Fruit fly (Drosophila melanogaster) whole organism: Measurements from ENCODE around the gene CG3294.

Source experiments
- CG8478 ChIP-seq: fragments of >200 bp; optimal IDR thresholded peaks from 2 replicates; lab custom pipeline; 2018; ENCODE audit warnings: inconsistent platforms
- Dll ChIP-seq: fragments of >200 bp; optimal IDR thresholded peaks from 2 replicates; lab custom pipeline; 2017
- EcR ChIP-seq, 2 experiments: fragments of >200 bp; optimal IDR thresholded peaks; 2 replicates each; lab custom pipeline; 2017; ENCODE audit warnings: missing biosample characterization in 2 of 2, missing genetic modification characterization in 2 of 2, missing genetic modification reagents in 2 of 2
- pan ChIP-seq: fragments of >200 bp; optimal IDR thresholded peaks from 2 replicates; lab custom pipeline; 2017
- psq ChIP-seq: fragments of >200 bp; optimal IDR thresholded peaks from 2 replicates; lab custom pipeline; 2017
- usp ChIP-seq: fragments of >200 bp; optimal IDR thresholded peaks from 2 replicates; lab custom pipeline; 2017; ENCODE audit warnings: missing biosample characterization, missing genetic modification characterization, mixed read lengths

CG3294 gene

DNA sequence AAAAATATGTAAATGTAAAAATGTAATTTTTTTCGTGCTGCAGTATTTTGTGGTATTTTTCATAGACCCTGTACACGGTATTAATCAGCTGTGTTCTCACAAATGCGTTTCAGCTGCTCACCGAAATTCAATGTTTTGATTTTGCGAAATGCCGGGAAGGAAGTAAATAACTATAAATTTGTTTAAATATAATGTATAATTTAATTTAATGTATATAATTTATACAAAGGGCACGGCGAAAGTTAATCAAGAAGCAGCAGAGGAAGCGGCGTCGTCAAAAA is at the start of gene CG3294:
Gene CG3294 (plus strand): TSS at position 26 of the 281 bp plus-strand sequence.
- TF ChIP-seq pan (lab: Kevin White, UChicago), result no peak
- no peak for TF ChIP-seq EcR (GFP tag; optimal IDR thresholded peaks at IDR 0.05; lab: Kevin White, UChicago)
- no peak for TF ChIP-seq Dll (lab: Kevin White, UChicago)

dm6 chr2L:4762595-4762994 is 31.8 kb upstream of the CG3294 start, which contains the start of gene CG42523:
CG42523 (plus strand) TSS chr2L:4762895.
- TF ChIP-seq EcR (GFP tag; optimal IDR thresholded peaks at IDR 0.05; lab: Kevin White, UChicago) (no peak), Dll (lab: Kevin White, UChicago) (no peak), pan (lab: Kevin White, UChicago) (no peak), CG8478 (lab: Kevin White, UChicago) (no peak), usp (GFP tag; lab: Kevin White, UChicago) (no peak), psq (lab: Kevin White, UChicago) (no peak)

- TF ChIP-seq Dll (lab: Kevin White, UChicago), result no peak
- TF ChIP-seq psq (lab: Kevin White, UChicago), result no peak
- TF ChIP-seq pan (lab: Kevin White, UChicago), result no peak
- no peak for TF ChIP-seq EcR (GFP tag; optimal IDR thresholded peaks at IDR 0.05; lab: Kevin White, UChicago)
- TF ChIP-seq usp (GFP tag; lab: Kevin White, UChicago), result no peak
- no peak for TF ChIP-seq CG8478 (lab: Kevin White, UChicago)
These were observed 397 bp upstream of the CG3294 start, which contains the start of gene fipi for dm6 chr2L:4793780-4794523. fipi (minus strand) TSS chr2L:4794044.

DNA sequence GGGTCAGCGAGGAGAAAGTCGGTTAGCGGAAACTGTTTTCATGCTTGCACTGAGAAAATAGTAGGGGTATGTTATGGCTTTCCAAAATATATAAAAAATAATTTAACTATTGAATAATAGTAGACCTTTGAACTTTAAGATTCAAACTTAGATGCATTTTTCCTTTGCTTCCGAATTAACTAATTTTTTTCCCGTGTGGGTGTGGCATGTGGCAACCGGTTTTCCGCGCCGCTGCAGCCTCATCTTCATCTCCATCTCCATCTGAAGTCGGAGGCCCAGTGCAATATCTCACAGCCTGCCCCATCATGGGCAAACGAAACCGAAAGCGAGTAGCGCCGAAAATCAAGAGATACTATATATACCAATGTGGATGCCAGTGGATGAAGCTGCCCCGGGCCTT is 3.3 kb downstream of the CG3294 start:
- no peak for TF ChIP-seq Dll (lab: Kevin White, UChicago)
- no peak for TF ChIP-seq usp (GFP tag; lab: Kevin White, UChicago)
- no peak for TF ChIP-seq CG8478 (lab: Kevin White, UChicago)
- TF ChIP-seq EcR (GFP tag; optimal IDR thresholded peaks at IDR 0.05; lab: Kevin White, UChicago), result no peak
- no peak for TF ChIP-seq pan (lab: Kevin White, UChicago)
- TF ChIP-seq psq (lab: Kevin White, UChicago), result no peak

dm6 chr2L:4798894-4799293 is 4.5 kb downstream of the CG3294 start:
- no peak for TF ChIP-seq psq (lab: Kevin White, UChicago)
- no peak for TF ChIP-seq EcR (GFP tag; optimal IDR thresholded peaks at IDR 0.05; lab: Kevin White, UChicago)
- no peak for TF ChIP-seq usp (GFP tag; lab: Kevin White, UChicago)
- no peak for TF ChIP-seq Dll (lab: Kevin White, UChicago)
- TF ChIP-seq CG8478 (lab: Kevin White, UChicago), result no peak
- no peak for TF ChIP-seq pan (lab: Kevin White, UChicago)

- TF ChIP-seq Dll (lab: Kevin White, UChicago) (no peak), psq (lab: Kevin White, UChicago) (no peak), pan (lab: Kevin White, UChicago) (no peak), usp (GFP tag; lab: Kevin White, UChicago) (no peak), CG8478 (lab: Kevin White, UChicago) (no peak), EcR (GFP tag; optimal IDR thresholded peaks at IDR 0.05; lab: Kevin White, UChicago) (no peak)
These were observed 5.7 kb downstream of the CG3294 start for dm6 chr2L:4800033-4800432.

DNA sequence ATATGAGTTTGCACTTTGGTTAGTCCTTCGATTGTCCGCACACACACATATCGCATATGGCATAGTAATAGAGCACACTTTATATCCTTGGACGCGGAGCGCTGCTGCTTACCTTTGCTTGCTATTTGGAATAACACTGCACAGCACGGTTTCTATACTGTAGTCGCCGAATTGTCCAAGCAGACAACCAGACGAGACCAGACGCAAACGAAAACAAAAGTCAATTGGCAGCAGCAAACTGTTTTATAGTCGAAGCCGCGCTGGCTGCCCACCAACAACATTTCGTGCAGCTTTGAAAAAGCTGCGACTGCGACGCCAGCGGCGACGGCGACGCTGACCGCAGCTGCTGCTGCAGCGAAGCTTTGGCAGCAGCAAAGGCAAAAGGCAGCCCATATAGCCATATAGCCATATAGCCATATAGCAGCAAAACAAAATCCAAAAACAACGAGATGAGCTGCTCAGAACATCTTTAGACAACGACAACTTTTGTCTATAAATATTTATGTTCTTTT is 7.4 kb downstream of the CG3294 start, which contains the start of gene slf:
Gene slf (minus strand): TSS at position 219 of the 512 bp plus-strand sequence.
- no peak for TF ChIP-seq psq (lab: Kevin White, UChicago)
- TF ChIP-seq pan (lab: Kevin White, UChicago), result no peak
- TF ChIP-seq CG8478 (lab: Kevin White, UChicago), result no peak
- no peak for TF ChIP-seq Dll (lab: Kevin White, UChicago)
- TF ChIP-seq usp (GFP tag; lab: Kevin White, UChicago), result no peak
- TF ChIP-seq EcR (GFP tag; optimal IDR thresholded peaks at IDR 0.05; lab: Kevin White, UChicago), result no peak

DNA sequence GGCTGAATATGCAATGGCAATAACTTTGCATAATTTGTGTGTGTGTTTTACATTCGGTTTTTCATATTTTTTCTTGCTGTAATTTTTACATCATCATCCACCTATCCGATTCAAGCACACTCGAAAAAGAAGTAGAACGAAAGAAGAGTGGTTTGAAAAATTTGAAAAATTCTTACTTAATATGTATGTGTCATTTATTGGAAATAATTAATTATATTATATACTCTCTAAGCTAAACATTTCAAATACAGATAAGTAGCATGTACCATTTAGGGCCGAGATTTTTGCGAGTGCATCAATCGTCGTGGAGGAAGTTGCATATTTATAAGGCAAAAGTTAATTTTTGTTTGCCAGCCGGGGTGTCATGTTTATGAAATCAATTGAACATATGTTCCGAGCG is 11.8 kb downstream of the CG3294 start:
- TF ChIP-seq pan (lab: Kevin White, UChicago) (no peak), CG8478 (lab: Kevin White, UChicago) (no peak), usp (GFP tag; lab: Kevin White, UChicago) (no peak), Dll (lab: Kevin White, UChicago) (no peak)

DNA sequence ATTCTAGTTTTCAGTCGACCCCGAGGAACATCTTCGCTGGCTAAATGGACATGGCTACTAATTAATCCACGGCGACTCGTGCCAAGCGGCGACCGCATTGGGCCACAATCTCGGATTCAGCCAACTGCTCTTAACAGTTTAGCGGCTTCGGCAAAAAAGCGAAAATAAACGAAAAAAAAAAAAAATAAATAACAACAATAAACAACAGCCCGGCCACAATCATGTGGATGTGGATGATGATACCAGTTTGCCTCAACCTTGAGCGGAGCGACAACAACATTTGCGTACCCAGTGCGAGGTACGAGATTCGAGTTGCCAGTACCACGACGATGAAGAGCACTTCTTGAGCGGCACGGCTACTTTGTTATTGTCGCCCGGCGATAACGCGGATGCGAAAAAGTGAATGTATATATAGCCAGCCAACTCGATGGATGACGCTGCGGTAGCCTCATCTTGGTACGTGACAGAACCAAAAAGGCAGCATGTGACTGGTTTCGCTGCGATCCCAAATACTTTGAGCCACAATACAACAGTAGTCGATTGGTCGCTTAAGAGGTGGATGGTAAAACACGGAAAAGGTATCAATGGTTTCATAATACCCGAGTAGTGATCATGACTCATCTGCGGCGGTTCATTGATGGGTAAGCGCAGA is 13.7 kb downstream of the CG3294 start:
- TF ChIP-seq CG8478 (lab: Kevin White, UChicago) (no peak), psq (lab: Kevin White, UChicago) (no peak)

- TF ChIP-seq EcR (GFP tag; optimal IDR thresholded peaks at IDR 0.05; lab: Kevin White, UChicago), result no peak
- peak; percentile 79 for TF ChIP-seq CG8478 (lab: Kevin White, UChicago)
These were observed 15.8 kb downstream of the CG3294 start for dm6 chr2L:4810044-4810609.

DNA sequence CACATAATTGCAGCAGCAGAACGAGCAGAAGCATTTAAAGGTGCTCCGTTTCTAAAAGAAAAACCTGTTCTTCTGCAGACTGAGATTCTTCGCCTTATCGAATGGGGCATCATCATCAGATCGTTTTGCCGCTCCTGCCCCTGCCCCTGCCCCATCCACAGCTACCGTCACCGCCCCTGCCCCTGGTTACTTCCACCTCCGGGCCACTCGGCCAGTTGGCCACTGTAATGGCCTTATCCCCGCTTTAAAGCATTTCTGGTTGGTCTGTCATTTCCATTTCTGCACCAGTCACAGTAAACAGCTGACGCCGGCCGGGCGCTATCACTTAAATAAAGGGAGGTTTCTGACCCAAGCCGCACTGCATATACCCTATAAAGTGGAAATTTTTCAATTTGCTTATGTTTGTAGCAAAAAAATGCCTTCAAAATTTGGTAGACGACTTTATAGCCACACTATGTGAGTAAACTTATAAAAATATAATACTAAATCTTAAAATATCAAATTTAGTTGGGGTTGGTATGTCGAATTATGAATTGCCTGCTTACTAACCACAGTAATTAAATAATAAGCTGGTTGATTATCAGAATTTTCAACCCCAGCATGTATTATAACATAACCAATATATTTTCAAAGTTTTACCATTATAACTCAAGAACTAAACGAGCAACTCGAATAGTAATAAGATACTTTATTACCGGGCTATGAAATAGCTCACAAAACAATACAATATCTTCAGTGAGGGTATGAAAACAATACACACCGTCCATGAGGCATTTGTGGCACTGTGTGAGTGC is 16.5 kb downstream of the CG3294 start:
- TF ChIP-seq pan (lab: Kevin White, UChicago), result no peak
- no peak for TF ChIP-seq usp (GFP tag; lab: Kevin White, UChicago)
- no peak for TF ChIP-seq CG8478 (lab: Kevin White, UChicago)
- TF ChIP-seq Dll (lab: Kevin White, UChicago), result peak; percentile 58
- no peak for TF ChIP-seq psq (lab: Kevin White, UChicago)
- TF ChIP-seq EcR (GFP tag; optimal IDR thresholded peaks at IDR 0.05; lab: Kevin White, UChicago), result peak in 1 of 2 experiments; percentile 28
